Fruit fly (Drosophila melanogaster): ENCODE results near the gene CG13996.

- no peak for TF ChIP-seq CG8478 (optimal IDR thresholded peaks at IDR 0.05)
- TF ChIP-seq pan (optimal IDR thresholded peaks at IDR 0.05) = no peak
- no peak for TF ChIP-seq usp (GFP tag; optimal IDR thresholded peaks at IDR 0.05)
Observed at dm6 chr2L:5980862-5981432, 39.7 kb upstream of the CG13996 start, which contains the start of gene chic.
